Worm (Caenorhabditis elegans): ENCODE measurements around the gene gpla-1.
A peak's percentile ranks its signal among the peaks of the same experiment; 100 is the strongest.

The gpla-1 gene

DNA sequence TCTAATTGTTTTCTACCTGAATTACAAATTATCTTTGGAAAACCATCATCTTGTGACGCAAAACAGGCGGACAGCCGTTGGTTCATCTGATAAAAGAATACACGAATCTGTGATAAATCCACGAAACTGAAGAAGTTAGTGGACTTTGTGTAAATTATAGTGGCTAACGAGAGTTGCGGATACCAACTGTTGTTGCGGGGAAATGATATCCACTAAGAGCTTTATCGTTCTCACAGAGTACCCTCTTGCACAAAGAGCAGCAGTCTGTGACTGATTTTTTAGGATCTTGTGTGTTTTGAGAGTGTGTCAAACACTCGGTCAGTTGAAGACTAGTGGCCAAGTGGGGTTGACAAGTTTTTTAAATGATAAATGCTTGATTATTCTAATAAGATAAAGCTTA lies 18.0 kb downstream of the gpla-1 start:
- TF ChIP-seq blmp-1 (tag; optimal IDR thresholded peaks at IDR 0.05; ENCODE audit: insufficient read depth) (no peak), nhr-129 (tag; optimal IDR thresholded peaks at IDR 0.05) (peak; percentile 11)

ce11 chrV:11917186-11917585 lies 20.4 kb downstream of the gpla-1 start, which contains the start of gene R31.2:
TSS of gene R31.2 (plus strand) at chrV:11917573.
- TF ChIP-seq unc-62 (GFP tag; optimal IDR thresholded peaks at IDR 0.05) (no peak), sma-9 (GFP tag; optimal IDR thresholded peaks at IDR 0.05) (no peak), sma-9 (tag; optimal IDR thresholded peaks at IDR 0.05) (no peak), elt-3 (tag; optimal IDR thresholded peaks at IDR 0.05) (no peak), unc-39 (tag; optimal IDR thresholded peaks at IDR 0.05) (no peak), ama-1 (optimal IDR thresholded peaks at IDR 0.05) (no peak), Y55F3AM.14 (GFP tag; optimal IDR thresholded peaks at IDR 0.05) (no peak), nhr-11 (tag; optimal IDR thresholded peaks at IDR 0.05) (no peak), R02D3.7 (tag; optimal IDR thresholded peaks at IDR 0.05) (no peak), nhr-25 (tag; optimal IDR thresholded peaks at IDR 0.05) (no peak), nhr-6 (tag; optimal IDR thresholded peaks at IDR 0.05) (no peak), dmd-4 (tag; optimal IDR thresholded peaks at IDR 0.05) (no peak), ceh-16 (tag; optimal IDR thresholded peaks at IDR 0.05) (no peak), peb-1 (tag; optimal IDR thresholded peaks at IDR 0.05) (no peak), sma-3 (GFP tag; optimal IDR thresholded peaks at IDR 0.05) (no peak), sem-4 (tag; optimal IDR thresholded peaks at IDR 0.05) (no peak), unc-55 (GFP tag; optimal IDR thresholded peaks at IDR 0.05) (no peak)

- TF ChIP-seq mdl-1 (tag; optimal IDR thresholded peaks at IDR 0.05) (no peak), sem-4 (tag; optimal IDR thresholded peaks at IDR 0.05) (no peak), lin-39 (tag; optimal IDR thresholded peaks at IDR 0.05) (no peak), nhr-77 (tag; optimal IDR thresholded peaks at IDR 0.05) (no peak), F13H6.1 (tag; optimal IDR thresholded peaks at IDR 0.05) (no peak), nhr-21 (tag; optimal IDR thresholded peaks at IDR 0.05) (no peak), egl-27 (tag; optimal IDR thresholded peaks at IDR 0.05) (no peak), lin-11 (tag; optimal IDR thresholded peaks at IDR 0.05) (no peak), mab-5 (tag; optimal IDR thresholded peaks at IDR 0.05) (no peak), blmp-1 (tag; optimal IDR thresholded peaks at IDR 0.05; ENCODE audit: insufficient read depth) (no peak), nhr-6 (tag; optimal IDR thresholded peaks at IDR 0.05) (no peak), ceh-82 (tag; optimal IDR thresholded peaks at IDR 0.05) (no peak)
These were observed 24.3 kb downstream of the gpla-1 start for ce11 chrV:11913283-11913682.

- no peak for TF ChIP-seq unc-62 (GFP tag; optimal IDR thresholded peaks at IDR 0.05)
- TF ChIP-seq R02D3.7 (tag; optimal IDR thresholded peaks at IDR 0.05): no peak
- TF ChIP-seq ztf-11 (tag; optimal IDR thresholded peaks at IDR 0.05): no peak
- TF ChIP-seq peb-1 (tag; optimal IDR thresholded peaks at IDR 0.05): no peak
- TF ChIP-seq nhr-12 (tag; optimal IDR thresholded peaks at IDR 0.05): no peak
- TF ChIP-seq ceh-16 (tag; optimal IDR thresholded peaks at IDR 0.05): no peak
- no peak for TF ChIP-seq nhr-77 (tag; optimal IDR thresholded peaks at IDR 0.05)
- no peak for TF ChIP-seq lin-11 (tag; optimal IDR thresholded peaks at IDR 0.05)
- TF ChIP-seq nhr-129 (tag; optimal IDR thresholded peaks at IDR 0.05): no peak
- no peak for TF ChIP-seq elt-3 (tag; optimal IDR thresholded peaks at IDR 0.05)
- no peak for TF ChIP-seq mab-5 (tag; optimal IDR thresholded peaks at IDR 0.05)
- no peak for TF ChIP-seq snpc-4 (tag; optimal IDR thresholded peaks at IDR 0.05)
- no peak for TF ChIP-seq lin-13 (GFP tag; optimal IDR thresholded peaks at IDR 0.05)
- TF ChIP-seq lin-39 (tag; optimal IDR thresholded peaks at IDR 0.05): no peak
- no peak for TF ChIP-seq blmp-1 (tag; optimal IDR thresholded peaks at IDR 0.05; ENCODE audit: insufficient read depth)
- no peak for TF ChIP-seq sem-4 (tag; optimal IDR thresholded peaks at IDR 0.05)
These were observed 31.6 kb downstream of the gpla-1 start for ce11 chrV:11905977-11906376.

DNA sequence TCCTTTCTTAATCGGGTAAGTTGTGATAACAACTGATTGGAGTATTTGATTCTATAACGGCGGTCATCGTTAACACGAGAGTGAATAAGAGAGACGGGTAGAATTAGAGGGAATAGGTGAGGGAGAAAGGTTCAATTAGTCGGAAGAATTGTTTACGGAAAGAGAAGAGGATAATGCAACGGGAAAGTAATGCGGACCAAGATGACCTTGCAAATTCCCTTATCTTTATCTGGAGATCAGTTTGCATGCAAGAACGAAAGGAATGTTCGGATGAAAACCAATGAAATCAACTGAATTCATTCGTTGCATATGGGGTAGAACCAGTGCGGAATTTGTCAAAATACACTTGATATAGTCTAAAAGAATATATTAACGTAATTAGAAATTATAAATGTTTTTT lies 35.4 kb downstream of the gpla-1 start:
- no peak for TF ChIP-seq nhr-25 (tag; optimal IDR thresholded peaks at IDR 0.05)
- TF ChIP-seq lsy-2 (tag; optimal IDR thresholded peaks at IDR 0.05): no peak
- no peak for TF ChIP-seq elt-1 (tag; optimal IDR thresholded peaks at IDR 0.05)
- TF ChIP-seq ama-1 (optimal IDR thresholded peaks at IDR 0.05): no peak
- no peak for TF ChIP-seq lin-13 (GFP tag; optimal IDR thresholded peaks at IDR 0.05)
- TF ChIP-seq ztf-11 (tag; optimal IDR thresholded peaks at IDR 0.05): no peak

All from whole organism, L2 larva.